Fruit fly (Drosophila melanogaster) whole organism, adult: ENCODE measurements around the gene CG12177.

Source experiments
- CG11617 ChIP-seq: fragments of 200-800 bp; sonication (Bioruptor generic); optimal IDR thresholded peaks from 2 replicates; lab custom pipeline; 2017; ENCODE audit warnings: mild to moderate bottlenecking, missing biosample characterization, missing genetic modification reagents, missing genetic modification characterization
- CG1620 ChIP-seq: fragments of 200-800 bp; sonication (Bioruptor generic); optimal IDR thresholded peaks from 2 replicates; lab custom pipeline; 2016; ENCODE audit warnings: missing biosample characterization, missing genetic modification characterization
- CG33017 ChIP-seq: fragments of 200-800 bp; sonication (Bioruptor generic); optimal IDR thresholded peaks from 2 replicates; lab custom pipeline; 2018; ENCODE audit warnings: missing biosample characterization, mild to moderate bottlenecking, missing genetic modification characterization, moderate library complexity
- CG7045 ChIP-seq: fragments of 200-800 bp; sonication (Bioruptor generic); optimal IDR thresholded peaks from 2 replicates; lab custom pipeline; 2017; ENCODE audit warnings: missing biosample characterization, mild to moderate bottlenecking, missing genetic modification characterization
- CG7101 ChIP-seq: fragments of 200-800 bp; sonication (Bioruptor generic); optimal IDR thresholded peaks from 2 replicates; lab custom pipeline; 2018; ENCODE audit warnings: missing biosample characterization, mild to moderate bottlenecking, missing genetic modification characterization, moderate library complexity
- Hr96 ChIP-seq: fragments of 200-800 bp; sonication (Bioruptor generic); optimal IDR thresholded peaks from 2 replicates; lab custom pipeline; 2016; ENCODE audit warnings: missing biosample characterization, missing genetic modification characterization
- bab1 ChIP-seq: fragments of 200-800 bp; sonication (Bioruptor generic); optimal IDR thresholded peaks from 3 replicates; lab custom pipeline; 2019; ENCODE audit warnings: missing biosample characterization, mild to moderate bottlenecking, missing genetic modification characterization, moderate library complexity
- cic ChIP-seq: fragments of 200-800 bp; sonication (Bioruptor generic); optimal IDR thresholded peaks from 2 replicates; lab custom pipeline; 2017; ENCODE audit warnings: missing biosample characterization, mild to moderate bottlenecking, missing genetic modification characterization, moderate library complexity
- cnc ChIP-seq, 2 experiments: fragments of >200 bp; optimal IDR thresholded peaks; 2 replicates each; lab custom pipeline; 2017
- kay ChIP-seq: fragments of 200-800 bp; sonication (Bioruptor generic); peaks from one replicate; lab custom pipeline; 2016; ENCODE audit warnings: missing biosample characterization, missing genetic modification characterization, borderline replicate concordance
- pad ChIP-seq: fragments of 200-800 bp; sonication (Bioruptor generic); optimal IDR thresholded peaks from 3 replicates; lab custom pipeline; 2017; ENCODE audit warnings: missing biosample characterization, missing genetic modification characterization, mild to moderate bottlenecking, moderate library complexity, missing genetic modification reagents
- tj ChIP-seq: fragments of 200-800 bp; sonication (Bioruptor generic); optimal IDR thresholded peaks from 3 replicates; lab custom pipeline; 2017; ENCODE audit warnings: missing biosample characterization, mild to moderate bottlenecking, missing genetic modification characterization, moderate library complexity

DNA sequence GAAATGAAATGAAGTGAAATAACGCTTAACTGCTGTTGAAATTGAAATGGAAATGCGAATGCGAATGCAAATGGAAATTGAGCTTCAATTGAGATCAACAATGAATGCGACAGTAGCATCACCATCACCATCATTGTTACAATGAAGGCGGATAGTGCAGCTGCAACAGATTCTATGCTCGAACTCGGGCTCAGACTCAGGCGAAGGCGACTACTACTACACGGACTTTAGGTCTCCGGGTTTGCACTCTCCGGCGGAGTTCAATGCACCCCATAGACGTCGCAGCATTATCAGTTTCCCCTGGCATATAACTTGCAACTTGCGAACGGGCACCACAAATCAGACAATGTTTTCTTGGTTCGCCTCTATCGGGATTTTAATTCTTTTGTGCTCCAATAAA lies 31.5 kb downstream of the CG12177 start:
- TF ChIP-seq Hr96 (GFP tag; lab: Kevin White, UChicago) (no peak), CG7101 (tag; lab: Kevin White, UChicago) (no peak), tj (GFP tag; lab: Kevin White, UChicago) (no peak), kay (GFP tag; lab: Kevin White, UChicago) (no peak), cnc (optimal IDR thresholded peaks at IDR 0.05; lab: Kevin White, UChicago) (no peak), CG1620 (no peak), CG33017 (tag; lab: Kevin White, UChicago) (no peak), CG7045 (no peak), pad (GFP tag; lab: Kevin White, UChicago) (no peak), cic (GFP tag; lab: Kevin White, UChicago) (no peak), bab1 (no peak), CG11617 (GFP tag; lab: Kevin White, UChicago) (no peak)
